Worm (Caenorhabditis elegans): ENCODE results near the gene pfut-1.
A peak's percentile ranks its signal among the peaks of the same experiment; 100 is the strongest.

pfut-1 gene

ce11 chrX:3165569-3165968 is at the start of gene pfut-1:
Gene pfut-1 (plus strand): TSS chrX:3165826.
- TF ChIP-seq fos-1 (tag; optimal IDR thresholded peaks at IDR 0.05) (peak; percentile 17), nhr-10 (tag; optimal IDR thresholded peaks at IDR 0.05) (no peak), ceh-16 (tag; optimal IDR thresholded peaks at IDR 0.05) (no peak)

ce11 chrX:3116033-3116876 is 49.4 kb upstream of the pfut-1 start, which contains the start of gene mai-1:
Gene mai-1 (minus strand): TSS chrX:3116589.
- TF ChIP-seq ama-1 (optimal IDR thresholded peaks at IDR 0.05) (peak; percentile 37), ztf-4 (tag; optimal IDR thresholded peaks at IDR 0.05) (peak; percentile 28), lsy-2 (tag; optimal IDR thresholded peaks at IDR 0.05) (peak in 1 of 2 experiments; percentile 46), mab-5 (tag; optimal IDR thresholded peaks at IDR 0.05) (no peak), nhr-6 (tag; optimal IDR thresholded peaks at IDR 0.05) (no peak), R02D3.7 (tag; optimal IDR thresholded peaks at IDR 0.05) (no peak), sem-4 (tag; optimal IDR thresholded peaks at IDR 0.05) (peak; percentile 19), F13H6.1 (tag; optimal IDR thresholded peaks at IDR 0.05) (peak; percentile 51), C34F6.9 (tag; optimal IDR thresholded peaks at IDR 0.05) (peak; percentile 50), Y55F3AM.14 (GFP tag; optimal IDR thresholded peaks at IDR 0.05) (no peak), lin-13 (GFP tag; optimal IDR thresholded peaks at IDR 0.05) (peak; percentile 35), unc-55 (GFP tag; optimal IDR thresholded peaks at IDR 0.05) (no peak), nhr-23 (tag; optimal IDR thresholded peaks at IDR 0.05) (no peak), ceh-82 (tag; optimal IDR thresholded peaks at IDR 0.05) (peak; percentile 16), elt-3 (tag; optimal IDR thresholded peaks at IDR 0.05) (no peak), ztf-1 (GFP tag; conservative IDR thresholded peaks at IDR 0.05) (no peak), lin-11 (tag; optimal IDR thresholded peaks at IDR 0.05) (peak; percentile 68), nhr-129 (tag; optimal IDR thresholded peaks at IDR 0.05) (peak; percentile 65), egl-27 (tag; optimal IDR thresholded peaks at IDR 0.05) (no peak), nhr-237 (tag; optimal IDR thresholded peaks at IDR 0.05) (no peak), peb-1 (tag; optimal IDR thresholded peaks at IDR 0.05) (no peak), nhr-11 (tag; optimal IDR thresholded peaks at IDR 0.05) (no peak), fos-1 (tag; optimal IDR thresholded peaks at IDR 0.05) (peak; percentile 21), unc-39 (tag; optimal IDR thresholded peaks at IDR 0.05) (no peak), elt-1 (tag; optimal IDR thresholded peaks at IDR 0.05) (no peak), crh-2 (tag; optimal IDR thresholded peaks at IDR 0.05) (peak; percentile 23), ztf-11 (tag; optimal IDR thresholded peaks at IDR 0.05) (no peak), zag-1 (tag; optimal IDR thresholded peaks at IDR 0.05) (peak; percentile 73), mbf-1 (tag; optimal IDR thresholded peaks at IDR 0.05) (no peak), dmd-4 (tag; optimal IDR thresholded peaks at IDR 0.05) (no peak), aly-2 (tag; optimal IDR thresholded peaks at IDR 0.05) (no peak), blmp-1 (tag; optimal IDR thresholded peaks at IDR 0.05; ENCODE audit: insufficient read depth) (no peak), sma-9 (GFP tag; optimal IDR thresholded peaks at IDR 0.05) (no peak), sma-9 (tag; optimal IDR thresholded peaks at IDR 0.05) (no peak), nhr-25 (tag; optimal IDR thresholded peaks at IDR 0.05) (no peak), snpc-4 (tag; optimal IDR thresholded peaks at IDR 0.05) (no peak), unc-62 (GFP tag; optimal IDR thresholded peaks at IDR 0.05) (no peak), mdl-1 (tag; optimal IDR thresholded peaks at IDR 0.05) (peak in 1 of 2 experiments; percentile 6), nhr-77 (tag; optimal IDR thresholded peaks at IDR 0.05) (no peak), nhr-12 (tag; optimal IDR thresholded peaks at IDR 0.05) (no peak)

- TF ChIP-seq unc-62 (GFP tag; optimal IDR thresholded peaks at IDR 0.05), result no peak
- TF ChIP-seq sma-3 (GFP tag; optimal IDR thresholded peaks at IDR 0.05), result peak; percentile 65
- TF ChIP-seq nhr-23 (tag; optimal IDR thresholded peaks at IDR 0.05), result no peak
- TF ChIP-seq ceh-82 (tag; optimal IDR thresholded peaks at IDR 0.05), result no peak
- peak in 1 of 2 experiments; percentile 35 for TF ChIP-seq lsy-2 (tag; optimal IDR thresholded peaks at IDR 0.05)
- TF ChIP-seq ZK546.5 (tag; optimal IDR thresholded peaks at IDR 0.05), result no peak
- no peak for TF ChIP-seq nhr-129 (tag; optimal IDR thresholded peaks at IDR 0.05)
- no peak for TF ChIP-seq sem-4 (tag; optimal IDR thresholded peaks at IDR 0.05)
- TF ChIP-seq nhr-21 (tag; optimal IDR thresholded peaks at IDR 0.05), result peak; percentile 49
- TF ChIP-seq fos-1 (tag; optimal IDR thresholded peaks at IDR 0.05), result peak; percentile 30
- no peak for TF ChIP-seq mbf-1 (tag; optimal IDR thresholded peaks at IDR 0.05)
- TF ChIP-seq lin-11 (tag; optimal IDR thresholded peaks at IDR 0.05), result no peak
- no peak for TF ChIP-seq mab-5 (tag; optimal IDR thresholded peaks at IDR 0.05)
- TF ChIP-seq unc-39 (tag; optimal IDR thresholded peaks at IDR 0.05), result no peak
- no peak for TF ChIP-seq zag-1 (tag; optimal IDR thresholded peaks at IDR 0.05)
- no peak for TF ChIP-seq ztf-11 (tag; optimal IDR thresholded peaks at IDR 0.05)
- peak; percentile 58 for TF ChIP-seq blmp-1 (tag; optimal IDR thresholded peaks at IDR 0.05; ENCODE audit: insufficient read depth)
- peak; percentile 27 for TF ChIP-seq sma-9 (GFP tag; optimal IDR thresholded peaks at IDR 0.05)
- no peak for TF ChIP-seq sma-9 (tag; optimal IDR thresholded peaks at IDR 0.05)
- TF ChIP-seq nhr-25 (tag; optimal IDR thresholded peaks at IDR 0.05), result no peak
- TF ChIP-seq lin-39 (tag; optimal IDR thresholded peaks at IDR 0.05), result no peak
- peak; percentile 53 for TF ChIP-seq skn-1 (tag; optimal IDR thresholded peaks at IDR 0.05)
- TF ChIP-seq peb-1 (tag; optimal IDR thresholded peaks at IDR 0.05), result no peak
- TF ChIP-seq nhr-6 (tag; optimal IDR thresholded peaks at IDR 0.05), result no peak
- no peak for TF ChIP-seq ztf-4 (tag; optimal IDR thresholded peaks at IDR 0.05)
- no peak for TF ChIP-seq mdl-1 (tag; optimal IDR thresholded peaks at IDR 0.05)
- TF ChIP-seq crh-2 (tag; optimal IDR thresholded peaks at IDR 0.05), result peak; percentile 62
- TF ChIP-seq alr-1 (tag; optimal IDR thresholded peaks at IDR 0.05), result no peak
Measured at ce11 chrX:3117204-3117603, 48.4 kb upstream of the pfut-1 start.

All from whole organism, L2 larva.